Fruit fly (Drosophila melanogaster) whole organism, embryonic: ENCODE data around the gene CG43291.

Source experiments
- ATbp ChIP-seq: fragments of 200-800 bp; sonication (Bioruptor generic); optimal IDR thresholded peaks from 2 replicates; lab custom pipeline; 2017; ENCODE audit warnings: missing biosample characterization, mild to moderate bottlenecking, missing genetic modification characterization, missing genetic modification reagents
- Ada2b ChIP-seq: fragments of 200-800 bp; sonication (Bioruptor generic); IDR thresholded peaks from 2 replicates; pipeline ENCODE4 v1.3.6; 2022; ENCODE audit warnings: missing biosample characterization, missing genetic modification characterization
- Atf-2 ChIP-seq: fragments of 200-800 bp; sonication (Bioruptor generic); optimal IDR thresholded peaks from 2 replicates; lab custom pipeline; 2016; ENCODE audit warnings: missing biosample characterization, missing genetic modification characterization
- CG10267 ChIP-seq: fragments of 200-800 bp; sonication (Bioruptor generic); optimal IDR thresholded peaks from 2 replicates; lab custom pipeline; 2018; ENCODE audit warnings: missing biosample characterization, mild to moderate bottlenecking, missing genetic modification characterization, moderate library complexity
- CG11247 ChIP-seq: fragments of 200-800 bp; sonication (Bioruptor generic); IDR thresholded peaks from 2 replicates; pipeline ENCODE4 v1.3.6; 2022; ENCODE audit warnings: missing biosample characterization, missing genetic modification characterization
- CG12071 ChIP-seq: fragments of 200-800 bp; sonication (Bioruptor generic); optimal IDR thresholded peaks from 3 replicates; lab custom pipeline; 2018; ENCODE audit warnings: missing biosample characterization, mild to moderate bottlenecking, missing genetic modification characterization
- CG15479 ChIP-seq: fragments of 200-800 bp; sonication (Bioruptor generic); optimal IDR thresholded peaks from 3 replicates; lab custom pipeline; 2019; ENCODE audit warnings: missing biosample characterization, mild to moderate bottlenecking, missing genetic modification characterization, moderate library complexity
- CG17328 ChIP-seq: fragments of 200-800 bp; sonication (Bioruptor generic); IDR thresholded peaks from 2 replicates; pipeline ENCODE4 v1.3.6; 2022; ENCODE audit warnings: missing biosample characterization, missing genetic modification characterization
- CG17829 ChIP-seq: fragments of 200-800 bp; optimal IDR thresholded peaks from 2 replicates; lab custom pipeline; 2019; ENCODE audit warnings: missing biosample characterization, mild to moderate bottlenecking, missing genetic modification characterization, moderate library complexity
- CG17912 ChIP-seq: fragments of 200-800 bp; sonication (Bioruptor generic); optimal IDR thresholded peaks from 2 replicates; lab custom pipeline; 2018; ENCODE audit warnings: missing biosample characterization, mild to moderate bottlenecking, missing genetic modification characterization
- CG18764 ChIP-seq: fragments of 200-800 bp; sonication (Bioruptor generic); optimal IDR thresholded peaks from 3 replicates; lab custom pipeline; 2016; ENCODE audit warnings: missing biosample characterization, missing genetic modification characterization
- CG2202 ChIP-seq: fragments of 200-800 bp; sonication (Bioruptor generic); optimal IDR thresholded peaks from 2 replicates; lab custom pipeline; 2018; ENCODE audit warnings: missing biosample characterization, mild to moderate bottlenecking, missing genetic modification characterization
- CG30403 ChIP-seq: fragments of 200-800 bp; sonication (Bioruptor generic); optimal IDR thresholded peaks from 3 replicates; lab custom pipeline; 2016; ENCODE audit warnings: missing biosample characterization, missing genetic modification characterization
- CG4707 ChIP-seq: fragments of 200-800 bp; sonication (Bioruptor generic); optimal IDR thresholded peaks from 2 replicates; lab custom pipeline; 2018; ENCODE audit warnings: missing biosample characterization, mild to moderate bottlenecking, missing genetic modification characterization, moderate library complexity
- CG4730 ChIP-seq: fragments of 200-800 bp; sonication (Bioruptor generic); IDR thresholded peaks from 2 replicates; pipeline ENCODE4 v1.3.6; 2022; ENCODE audit warnings: missing biosample characterization, missing genetic modification characterization
- CG6765 ChIP-seq: fragments of 200-800 bp; sonication (Bioruptor generic); optimal IDR thresholded peaks from 3 replicates; lab custom pipeline; 2017; ENCODE audit warnings: missing biosample characterization, mild to moderate bottlenecking, missing genetic modification characterization
- CG8765 ChIP-seq: fragments of 200-800 bp; sonication (Bioruptor generic); IDR thresholded peaks from 2 replicates; pipeline ENCODE4 v1.3.6; 2022; ENCODE audit warnings: missing biosample characterization, missing genetic modification characterization
- CG9727 ChIP-seq: fragments of 200-800 bp; sonication (Bioruptor generic); optimal IDR thresholded peaks from 3 replicates; lab custom pipeline; 2017; ENCODE audit warnings: missing biosample characterization, mild to moderate bottlenecking, missing genetic modification characterization
- CG9932 ChIP-seq: fragments of 200-800 bp; sonication (Bioruptor generic); IDR thresholded peaks from 2 replicates; pipeline ENCODE4 v1.3.6; 2022; ENCODE audit warnings: missing biosample characterization, missing genetic modification characterization
- Camta ChIP-seq: fragments of 200-800 bp; sonication (Bioruptor generic); optimal IDR thresholded peaks from 2 replicates; lab custom pipeline; 2016; ENCODE audit warnings: missing biosample characterization, missing genetic modification characterization
- Dip2 ChIP-seq: fragments of 200-800 bp; sonication (Bioruptor generic); IDR thresholded peaks from 2 replicates; pipeline ENCODE4 v1.3.6; 2022; ENCODE audit warnings: missing biosample characterization, missing genetic modification characterization
- Doc3 ChIP-seq: fragments of 200-800 bp; sonication (Bioruptor generic); IDR thresholded peaks from 3 replicates; pipeline ENCODE4 v1.3.6; 2022; ENCODE audit warnings: missing biosample characterization, missing genetic modification characterization; ENCODE audit not compliant: partially characterized antibody
- Lpt ChIP-seq: fragments of >200 bp; optimal IDR thresholded peaks from 2 replicates; lab custom pipeline; 2018; ENCODE audit warnings: missing biosample characterization, missing genetic modification characterization
- NC2α ChIP-seq: fragments of 200-800 bp; sonication (Bioruptor generic); optimal IDR thresholded peaks from 2 replicates; lab custom pipeline; 2016; ENCODE audit warnings: missing biosample characterization, missing genetic modification characterization
- Oaz ChIP-seq: fragments of 200-800 bp; sonication (Bioruptor generic); IDR thresholded peaks from 2 replicates; pipeline ENCODE4 v1.3.6; 2022; ENCODE audit warnings: missing biosample characterization, missing genetic modification characterization
- Oli ChIP-seq: fragments of 200-800 bp; sonication (Bioruptor generic); optimal IDR thresholded peaks from 2 replicates; lab custom pipeline; 2018; ENCODE audit warnings: missing biosample characterization, mild to moderate bottlenecking, missing genetic modification characterization, moderate library complexity
- Pdp1 ChIP-seq, 2 experiments: fragments of 200-800 bp; sonication (Bioruptor generic); optimal IDR thresholded peaks; 3 replicates each; lab custom pipeline; 2016; ENCODE audit warnings: missing biosample characterization in 2 of 2, missing genetic modification characterization in 2 of 2, mild to moderate bottlenecking in 1 of 2, moderate library complexity in 1 of 2
- Side ChIP-seq: fragments of 200-800 bp; sonication (Bioruptor generic); optimal IDR thresholded peaks from 2 replicates; lab custom pipeline; 2016; ENCODE audit warnings: missing biosample characterization, missing genetic modification characterization
- Xbp1 ChIP-seq: fragments of 200-800 bp; sonication (Bioruptor generic); optimal IDR thresholded peaks from 3 replicates; lab custom pipeline; 2016; ENCODE audit warnings: missing biosample characterization, mild to moderate bottlenecking, missing genetic modification characterization
- ap ChIP-seq: fragments of 200-800 bp; sonication (Bioruptor generic); IDR thresholded peaks from 2 replicates; pipeline ENCODE4 v1.3.6; 2022; ENCODE audit warnings: missing biosample characterization, missing genetic modification characterization
- ato ChIP-seq: fragments of 200-800 bp; sonication (Bioruptor generic); IDR thresholded peaks from 2 replicates; pipeline ENCODE4 v1.3.6; 2022; ENCODE audit warnings: missing biosample characterization, missing genetic modification characterization; ENCODE audit not compliant: partially characterized antibody
- bsh ChIP-seq, 2 experiments: fragments of 200-800 bp; sonication (Bioruptor generic); optimal IDR thresholded peaks; 2 replicates each; lab custom pipeline; 2017 to 2018; ENCODE audit warnings: mild to moderate bottlenecking in 2 of 2, missing biosample characterization in 2 of 2, missing genetic modification characterization in 2 of 2, moderate library complexity in 1 of 2
- corto ChIP-seq: fragments of 200-800 bp; sonication (Bioruptor generic); optimal IDR thresholded peaks from 2 replicates; lab custom pipeline; 2016; ENCODE audit warnings: missing biosample characterization, mild to moderate bottlenecking, missing genetic modification characterization, moderate library complexity
- crc ChIP-seq: fragments of 200-800 bp; sonication (Bioruptor generic); optimal IDR thresholded peaks from 2 replicates; lab custom pipeline; 2016; ENCODE audit warnings: missing biosample characterization, missing genetic modification characterization
- cwo ChIP-seq: fragments of 200-800 bp; sonication (Bioruptor generic); optimal IDR thresholded peaks from 3 replicates; lab custom pipeline; 2017; ENCODE audit warnings: missing biosample characterization, missing genetic modification characterization, mild to moderate bottlenecking, moderate library complexity, missing genetic modification reagents
- disco-r ChIP-seq: fragments of 200-800 bp; sonication (Bioruptor generic); optimal IDR thresholded peaks from 2 replicates; lab custom pipeline; 2016; ENCODE audit warnings: missing biosample characterization, missing genetic modification characterization
- fd102C ChIP-seq: fragments of 200-800 bp; sonication (Bioruptor generic); optimal IDR thresholded peaks from 2 replicates; lab custom pipeline; 2018; ENCODE audit warnings: missing biosample characterization, mild to moderate bottlenecking, missing genetic modification characterization, moderate library complexity
- gce ChIP-seq: fragments of 200-800 bp; sonication (Bioruptor generic); IDR thresholded peaks from 3 replicates; pipeline ENCODE4 v1.3.6; 2022; ENCODE audit warnings: missing biosample characterization, missing genetic modification characterization
- gem ChIP-seq: fragments of 200-800 bp; sonication (Bioruptor generic); optimal IDR thresholded peaks from 2 replicates; lab custom pipeline; 2019; ENCODE audit warnings: missing biosample characterization, mild to moderate bottlenecking, missing genetic modification characterization, moderate library complexity
- hbn ChIP-seq: fragments of 200-800 bp; sonication (Bioruptor generic); IDR thresholded peaks from 2 replicates; pipeline ENCODE4 v1.3.6; 2022; ENCODE audit warnings: missing biosample characterization, missing genetic modification characterization; ENCODE audit not compliant: partially characterized antibody
- her ChIP-seq: fragments of 200-800 bp; sonication (Bioruptor generic); optimal IDR thresholded peaks from 2 replicates; lab custom pipeline; 2016; ENCODE audit warnings: missing biosample characterization, missing genetic modification characterization
- hth ChIP-seq: fragments of >200 bp; optimal IDR thresholded peaks from 2 replicates; lab custom pipeline; 2017; ENCODE audit warnings: inconsistent platforms
- lab ChIP-seq: fragments of 200-800 bp; sonication (Bioruptor generic); optimal IDR thresholded peaks from 3 replicates; lab custom pipeline; 2017; ENCODE audit warnings: missing biosample characterization, missing genetic modification characterization, mild to moderate bottlenecking, moderate library complexity, missing genetic modification reagents
- psq ChIP-seq: fragments of 200-800 bp; sonication (Bioruptor generic); optimal IDR thresholded peaks from 2 replicates; lab custom pipeline; 2017; ENCODE audit warnings: missing biosample characterization, missing genetic modification characterization
- row ChIP-seq: fragments of 200-800 bp; sonication (Bioruptor generic); IDR thresholded peaks from 3 replicates; pipeline ENCODE4 v1.3.6; 2022; ENCODE audit warnings: missing biosample characterization, missing genetic modification characterization
- scrt ChIP-seq: fragments of 200-800 bp; sonication (Bioruptor generic); optimal IDR thresholded peaks from 2 replicates; lab custom pipeline; 2018; ENCODE audit warnings: missing biosample characterization, mild to moderate bottlenecking, missing genetic modification characterization, moderate library complexity
- sd ChIP-seq: fragments of 200-800 bp; sonication (Bioruptor generic); optimal IDR thresholded peaks from 3 replicates; lab custom pipeline; 2018; ENCODE audit warnings: missing biosample characterization, mild to moderate bottlenecking, missing genetic modification characterization, moderate library complexity
- sima ChIP-seq: fragments of 200-800 bp; sonication (Bioruptor generic); optimal IDR thresholded peaks from 2 replicates; lab custom pipeline; 2016; ENCODE audit warnings: missing biosample characterization, missing genetic modification characterization
- slbo ChIP-seq: fragments of 200-800 bp; sonication (Bioruptor generic); IDR thresholded peaks from 2 replicates; pipeline ENCODE4 v1.3.6; 2022; ENCODE audit warnings: missing biosample characterization, missing genetic modification characterization

Gene CG43291

DNA sequence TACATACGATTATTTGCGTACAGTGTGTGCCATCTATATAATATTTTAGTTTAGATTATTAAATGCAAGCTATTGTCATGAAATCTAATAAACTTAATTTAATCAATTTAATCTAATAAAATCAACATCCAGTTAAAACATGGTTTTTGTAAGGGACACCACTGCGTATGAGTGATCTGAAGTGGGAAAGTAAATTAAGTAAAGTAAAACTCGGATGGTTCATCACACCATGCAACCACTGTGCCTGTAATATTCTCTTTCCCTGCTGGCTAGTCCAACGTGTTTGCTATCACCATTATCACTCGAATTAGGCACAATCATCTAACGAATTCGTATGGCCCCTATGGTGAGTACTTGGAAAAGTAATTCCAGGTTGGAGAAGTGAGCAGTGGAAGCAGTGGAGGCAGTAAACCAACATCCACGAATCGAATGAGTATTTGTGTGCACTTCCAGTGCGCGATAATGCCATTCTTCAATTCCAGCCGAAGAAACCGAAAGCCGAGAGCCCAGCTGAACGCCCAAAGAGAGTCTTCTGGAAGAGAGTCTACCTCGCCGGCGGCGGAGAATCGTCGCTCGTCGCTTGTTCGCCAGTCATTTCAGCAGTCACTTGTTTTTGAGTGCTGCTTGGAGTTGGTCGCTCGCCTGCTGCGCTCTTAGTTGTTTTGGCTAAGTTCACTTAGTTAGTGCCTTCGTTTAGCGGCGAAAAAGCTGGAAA is 44.3 kb upstream of the CG43291 start, which contains the start of gene red:
Gene red (plus strand): TSS at position 403 of the 715 bp plus-strand sequence.
- TF ChIP-seq fd102C (GFP tag; lab: Kevin White, UChicago), result no peak
- TF ChIP-seq CG10267 (tag; lab: Kevin White, UChicago), result peak; percentile 49
- TF ChIP-seq Side (GFP tag; lab: Kevin White, UChicago), result no peak
- no peak for TF ChIP-seq psq (GFP tag; lab: Kevin White, UChicago)
- TF ChIP-seq cwo (GFP tag; lab: Kevin White, UChicago), result peak; percentile 87
- TF ChIP-seq Pdp1 (GFP tag; optimal IDR thresholded peaks at IDR 0.05; lab: Kevin White, UChicago), result peak; percentile 19 to 31
- TF ChIP-seq sd (tag; lab: Kevin White, UChicago), result peak; percentile 61
- no peak for TF ChIP-seq Doc3 (GFP tag; lab: Robert Waterston, UW)
- TF ChIP-seq row (GFP tag; lab: Robert Waterston, UW), result peak; percentile 90
- peak; percentile 70 for TF ChIP-seq CG9727 (GFP tag; lab: Kevin White, UChicago)
- peak; percentile 50 for TF ChIP-seq crc (GFP tag; lab: Kevin White, UChicago)
- TF ChIP-seq disco-r (GFP tag; lab: Kevin White, UChicago), result peak; percentile 14
- TF ChIP-seq Atf-2 (GFP tag; lab: Kevin White, UChicago), result peak; percentile 14
- TF ChIP-seq CG2202 (tag; lab: Kevin White, UChicago), result peak; percentile 9
- no peak for TF ChIP-seq her (GFP tag; lab: Kevin White, UChicago)
- TF ChIP-seq CG18764 (GFP tag; lab: Kevin White, UChicago), result peak; percentile 16
- TF ChIP-seq CG30403 (GFP tag; lab: Kevin White, UChicago), result peak; percentile 69
- TF ChIP-seq Xbp1, result peak; percentile 66
- TF ChIP-seq CG11247 (GFP tag; lab: Robert Waterston, UW), result 0 out of 2 replicates have a peak, but pooled peaks have one; percentile 13
- 0 out of 2 replicates have a peak, but pooled peaks have one; percentile 37 for TF ChIP-seq CG4730 (GFP tag; lab: Robert Waterston, UW)
- TF ChIP-seq CG12071 (GFP tag; lab: Kevin White, UChicago), result peak; percentile 65
- no peak for TF ChIP-seq ato (GFP tag; lab: Robert Waterston, UW)
- TF ChIP-seq corto, result no peak
- TF ChIP-seq NC2α (GFP tag; lab: Kevin White, UChicago), result no peak
- peak; percentile 58 for TF ChIP-seq CG17829 (tag; lab: Kevin White, UChicago)
- TF ChIP-seq Camta (GFP tag; lab: Kevin White, UChicago), result peak; percentile 36
- TF ChIP-seq gce, result no peak
- no peak for TF ChIP-seq CG8765 (GFP tag; lab: Robert Waterston, UW)
- TF ChIP-seq CG6765 (GFP tag; lab: Kevin White, UChicago), result peak; percentile 51
- no peak for TF ChIP-seq Dip2
- no peak for TF ChIP-seq CG15479 (GFP tag; lab: Kevin White, UChicago)
- TF ChIP-seq CG17912, result no peak
- TF ChIP-seq Ada2b, result peak; percentile 69
- no peak for TF ChIP-seq Lpt (GFP tag; lab: Kevin White, UChicago)
- no peak for TF ChIP-seq Oaz (GFP tag; lab: Robert Waterston, UW)
- peak; percentile 68 for TF ChIP-seq scrt (GFP tag; lab: Kevin White, UChicago)
- 0 out of 2 replicates have a peak, but pooled peaks have one; percentile 38 for TF ChIP-seq ap (GFP tag; lab: Robert Waterston, UW)
- no peak for TF ChIP-seq hbn (GFP tag; lab: Robert Waterston, UW)
- TF ChIP-seq gem (tag; lab: Kevin White, UChicago), result peak; percentile 85
- peak; percentile 63 for TF ChIP-seq ATbp (GFP tag; lab: Kevin White, UChicago)
- TF ChIP-seq hth (lab: Kevin White, UChicago), result no peak
- TF ChIP-seq CG4707, result no peak
- TF ChIP-seq CG17328 (GFP tag; lab: Robert Waterston, UW), result peak; percentile 58
- TF ChIP-seq slbo (GFP tag; lab: Robert Waterston, UW), result peak; percentile 80
- no peak for TF ChIP-seq sima
- TF ChIP-seq CG9932 (GFP tag; lab: Robert Waterston, UW), result peak; percentile 75
- peak in 1 of 2 experiments; percentile 67 for TF ChIP-seq bsh (GFP tag; optimal IDR thresholded peaks at IDR 0.05; lab: Kevin White, UChicago)
- TF ChIP-seq lab (GFP tag; lab: Kevin White, UChicago), result peak; percentile 91
- TF ChIP-seq Oli, result peak; percentile 75
